Worm (Caenorhabditis elegans) whole organism, midembryonic: Measurements from ENCODE around the gene T25F10.1.

Experiments
- flt-1 ChIP-seq: fragments of 200-800 bp; sonication (Bioruptor generic); IDR thresholded peaks from 2 replicates; pipeline ENCODE4 v1.3.6; 2022; ENCODE audit warnings: missing genetic modification characterization, missing compliant biosample characterization
- klf-2 ChIP-seq: fragments of 200-800 bp; sonication (Bioruptor generic); conservative IDR thresholded peaks from 2 replicates; pipeline ENCODE4 v1.3.6; 2022; ENCODE audit warnings: missing genetic modification reagents, missing genetic modification characterization, missing compliant biosample characterization

DNA sequence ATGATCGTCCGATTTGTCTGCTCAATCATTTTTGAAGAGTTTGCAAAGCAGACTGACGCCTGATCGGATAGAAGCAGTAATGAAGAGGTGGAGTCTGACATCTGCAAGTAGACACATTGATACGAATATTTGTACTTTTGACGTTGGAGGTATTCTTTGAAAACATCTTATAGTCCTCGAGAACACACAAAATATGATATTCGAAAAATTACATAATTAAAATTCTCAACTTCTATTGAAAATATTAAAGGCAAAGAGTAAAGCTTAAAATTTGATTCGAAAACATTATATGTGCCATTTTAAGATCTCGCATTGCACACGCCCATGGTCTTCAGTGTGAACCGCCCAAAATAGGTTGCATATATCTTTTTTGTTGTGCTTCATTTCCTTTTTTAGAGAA is 45.9 kb upstream of the T25F10.1 start, which contains the start of gene ZC487.2:
- TF ChIP-seq flt-1, result no peak
- no peak for TF ChIP-seq klf-2 (GFP tag; lab: Robert Waterston, UW)
